Fruit fly (Drosophila melanogaster) whole organism, pupa: Measurements from ENCODE around the gene CG3119.
A peak's percentile ranks its signal among the peaks of the same experiment; 100 is the strongest.

ENCODE experiments used
- CG10348 ChIP-seq: fragments of 200-800 bp; sonication (Bioruptor generic); IDR thresholded peaks from 2 replicates; pipeline ENCODE4 v1.3.6; 2022; ENCODE audit warnings: missing biosample characterization, missing genetic modification characterization
- CG12605 ChIP-seq: fragments of 200-800 bp; sonication (Bioruptor generic); IDR thresholded peaks from 2 replicates; pipeline ENCODE4 v1.3.6; 2022; ENCODE audit warnings: missing biosample characterization, missing genetic modification characterization
- CG13204 ChIP-seq: fragments of 200-800 bp; sonication (Bioruptor generic); optimal IDR thresholded peaks from 2 replicates; lab custom pipeline; 2018; ENCODE audit warnings: missing biosample characterization, mild to moderate bottlenecking, missing genetic modification characterization, moderate library complexity
- CG14655 ChIP-seq: fragments of 200-800 bp; sonication (Bioruptor generic); optimal IDR thresholded peaks from 3 replicates; lab custom pipeline; 2017; ENCODE audit warnings: mild to moderate bottlenecking, missing biosample characterization, missing genetic modification reagents, missing genetic modification characterization
- CG15710 ChIP-seq: fragments of 200-800 bp; sonication (Bioruptor generic); optimal IDR thresholded peaks from 2 replicates; lab custom pipeline; 2018; ENCODE audit warnings: missing biosample characterization, mild to moderate bottlenecking, missing genetic modification characterization, moderate library complexity
- CG17806 ChIP-seq: fragments of 200-800 bp; sonication (Bioruptor generic); optimal IDR thresholded peaks from 2 replicates; lab custom pipeline; 2018; ENCODE audit warnings: missing biosample characterization, mild to moderate bottlenecking, missing genetic modification characterization, moderate library complexity
- CG32121 ChIP-seq: fragments of 200-800 bp; sonication (Bioruptor generic); IDR thresholded peaks from 2 replicates; pipeline ENCODE4 v1.3.6; 2022; ENCODE audit warnings: missing biosample characterization, missing genetic modification characterization
- CG34367 ChIP-seq: fragments of 200-800 bp; sonication (Bioruptor generic); optimal IDR thresholded peaks from 2 replicates; lab custom pipeline; 2018; ENCODE audit warnings: missing biosample characterization, mild to moderate bottlenecking, missing genetic modification characterization
- CG4496 ChIP-seq: fragments of 200-800 bp; sonication (Bioruptor generic); IDR thresholded peaks from 3 replicates; pipeline ENCODE4 v1.3.6; 2022; ENCODE audit warnings: missing biosample characterization, missing genetic modification characterization
- CG8159 ChIP-seq: fragments of 200-800 bp; sonication (Bioruptor generic); optimal IDR thresholded peaks from 3 replicates; lab custom pipeline; 2018; ENCODE audit warnings: missing biosample characterization, mild to moderate bottlenecking, missing genetic modification characterization, moderate library complexity
- CG8301 ChIP-seq: fragments of 200-800 bp; sonication (Bioruptor generic); optimal IDR thresholded peaks from 2 replicates; lab custom pipeline; 2018; ENCODE audit warnings: missing biosample characterization, mild to moderate bottlenecking, missing genetic modification characterization
- CG9948 ChIP-seq: fragments of 200-800 bp; sonication (Bioruptor generic); optimal IDR thresholded peaks from 2 replicates; lab custom pipeline; 2018; ENCODE audit warnings: missing biosample characterization, mild to moderate bottlenecking, missing genetic modification characterization, moderate library complexity
- D1 ChIP-seq: fragments of 200-800 bp; sonication (Bioruptor generic); optimal IDR thresholded peaks from 2 replicates; lab custom pipeline; 2018; ENCODE audit warnings: missing biosample characterization, mild to moderate bottlenecking, missing genetic modification characterization, moderate library complexity
- EcR ChIP-seq: fragments of 200-800 bp; sonication (Bioruptor generic); optimal IDR thresholded peaks from 3 replicates; lab custom pipeline; 2019; ENCODE audit warnings: missing biosample characterization, missing genetic modification characterization, mild to moderate bottlenecking, moderate library complexity, missing genetic modification reagents
- Ets98B ChIP-seq: fragments of 200-800 bp; sonication (Bioruptor generic); IDR thresholded peaks from 2 replicates; pipeline ENCODE4 v1.3.6; 2022; ENCODE audit warnings: missing biosample characterization, missing genetic modification characterization
- Pif1A ChIP-seq: fragments of 200-800 bp; sonication (Bioruptor generic); optimal IDR thresholded peaks from 3 replicates; lab custom pipeline; 2016; ENCODE audit warnings: missing biosample characterization, missing genetic modification characterization
- Pif1B ChIP-seq: fragments of 200-800 bp; sonication (Bioruptor generic); optimal IDR thresholded peaks from 3 replicates; lab custom pipeline; 2016; ENCODE audit warnings: missing biosample characterization, missing genetic modification characterization
- Snoo ChIP-seq: fragments of 200-800 bp; sonication (Bioruptor generic); optimal IDR thresholded peaks from 3 replicates; lab custom pipeline; 2017; ENCODE audit warnings: missing biosample characterization, mild to moderate bottlenecking, missing genetic modification characterization, inconsistent platforms
- fd96Ca ChIP-seq: fragments of 200-800 bp; sonication (Bioruptor generic); IDR thresholded peaks from 3 replicates; pipeline ENCODE4 v1.3.6; 2022; ENCODE audit warnings: missing biosample characterization, missing genetic modification characterization
- gl ChIP-seq: fragments of 200-800 bp; sonication (Bioruptor generic); optimal IDR thresholded peaks from 2 replicates; lab custom pipeline; 2018; ENCODE audit warnings: missing biosample characterization, mild to moderate bottlenecking, missing genetic modification characterization
- rn ChIP-seq: fragments of 200-800 bp; sonication (Bioruptor generic); IDR thresholded peaks from 2 replicates; pipeline ENCODE4 v1.3.6; 2022; ENCODE audit warnings: missing biosample characterization, missing genetic modification characterization

Gene CG3119

DNA sequence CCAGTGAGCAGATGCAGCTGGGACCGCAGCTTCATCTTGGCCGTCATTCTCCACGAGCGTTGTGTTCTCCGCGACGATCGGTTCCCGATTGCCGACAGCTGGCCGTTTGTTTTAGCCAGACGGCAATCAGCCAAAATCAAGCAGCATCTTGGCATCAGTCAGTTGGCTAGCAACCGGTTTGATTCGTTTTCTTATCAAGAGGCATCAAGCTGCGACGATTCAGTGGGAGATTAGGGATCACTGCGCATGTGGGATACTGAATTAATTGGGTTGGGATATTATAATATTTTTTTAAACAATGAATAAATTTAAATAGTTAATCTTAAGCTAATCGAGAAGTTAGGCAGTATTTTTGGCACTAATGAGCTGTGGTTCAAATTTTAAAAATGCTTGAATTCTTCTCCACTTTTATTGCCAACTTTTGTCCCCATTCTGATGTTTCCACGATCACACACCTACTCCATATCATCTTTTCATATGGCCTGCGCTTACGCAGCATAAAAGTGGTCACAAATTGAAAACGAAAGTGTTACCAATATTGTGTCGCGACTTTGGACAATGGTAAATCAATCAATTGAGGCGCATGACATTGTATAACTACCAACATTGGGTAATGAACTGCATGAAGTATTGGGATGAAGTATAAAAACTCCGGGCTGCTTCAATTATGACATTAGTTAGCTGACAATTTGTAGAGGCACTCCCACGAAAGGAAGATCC lies at the start of gene CG3119, which contains the start of gene Cpr23B:
Gene CG3119, minus strand, starts transcription at position 92 of the 720 bp plus-strand sequence.
Gene Cpr23B, plus strand, starts transcription at position 670 of the 720 bp plus-strand sequence.
- TF ChIP-seq CG32121 (GFP tag; lab: Robert Waterston, UW) (no peak), CG4496 (GFP tag; lab: Robert Waterston, UW) (no peak), CG13204 (no peak), fd96Ca (GFP tag; lab: Robert Waterston, UW) (no peak), rn (GFP tag; lab: Robert Waterston, UW) (no peak), CG14655 (GFP tag; lab: Kevin White, UChicago) (no peak), CG15710 (tag; lab: Kevin White, UChicago) (no peak), CG8301 (tag; lab: Kevin White, UChicago) (no peak)

DNA sequence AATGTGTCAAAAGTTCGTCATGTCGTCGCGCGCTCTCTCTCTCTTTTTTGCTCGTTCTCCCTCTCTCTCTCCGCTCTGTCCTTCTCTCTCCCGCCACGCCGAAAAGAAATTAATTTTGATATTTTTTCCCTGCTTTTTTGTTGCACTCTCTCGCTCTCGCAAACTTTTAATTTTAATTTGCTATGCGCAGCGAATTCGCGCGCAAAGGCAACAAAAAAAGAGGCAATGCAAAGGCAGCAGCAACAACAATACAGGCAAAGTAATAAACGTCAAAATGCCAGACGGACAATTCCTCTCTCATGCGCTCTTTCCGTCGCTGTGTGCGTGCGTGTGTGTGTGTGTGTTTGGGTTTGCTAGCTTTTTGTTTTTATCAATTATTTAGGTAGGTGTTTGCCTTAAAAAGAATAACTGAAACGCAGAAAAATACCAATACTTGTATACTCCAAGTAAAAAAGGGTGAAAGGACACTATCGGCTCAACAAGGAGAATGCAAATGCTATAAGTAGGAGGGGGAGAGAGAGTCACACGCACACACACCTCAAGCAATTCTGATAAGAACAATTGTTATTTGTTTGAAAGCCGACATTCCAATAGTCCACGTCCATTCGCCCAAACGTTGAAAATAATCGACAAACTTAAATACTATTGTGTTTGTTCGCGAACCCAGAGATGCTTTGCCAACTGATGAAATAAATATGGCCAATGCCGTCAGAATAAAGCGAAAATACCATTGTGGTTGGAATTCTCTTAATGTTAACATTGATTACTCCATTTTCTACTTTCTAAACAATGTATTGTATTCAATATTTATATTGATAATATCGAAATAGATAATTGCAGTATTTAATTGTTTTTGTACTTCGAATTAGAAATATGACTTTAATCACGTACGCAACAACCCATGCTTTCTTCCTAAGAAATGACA lies 49.2 kb upstream of the CG3119 start:
- peak; percentile 23 for TF ChIP-seq CG14655 (GFP tag; lab: Kevin White, UChicago)
- peak; percentile 9 for TF ChIP-seq EcR (GFP tag; lab: Kevin White, UChicago)
- peak; percentile 46 for TF ChIP-seq CG13204
- peak; percentile 17 for TF ChIP-seq Pif1B (GFP tag; lab: Kevin White, UChicago)
- no peak for TF ChIP-seq Snoo (tag; lab: Kevin White, UChicago)
- no peak for TF ChIP-seq CG17806 (tag; lab: Kevin White, UChicago)
- TF ChIP-seq CG32121 (GFP tag; lab: Robert Waterston, UW) = peak; percentile 32; the same call in 1 of the 2 replicates
- TF ChIP-seq D1 (tag; lab: Kevin White, UChicago) = peak; percentile 4
- TF ChIP-seq rn (GFP tag; lab: Robert Waterston, UW) = no peak
- TF ChIP-seq CG15710 (tag; lab: Kevin White, UChicago) = peak; percentile 14
- TF ChIP-seq CG10348 (GFP tag; lab: Robert Waterston, UW) = no peak
- peak; percentile 59; the same call in 2 of the 3 replicates for TF ChIP-seq CG4496 (GFP tag; lab: Robert Waterston, UW)
- peak; percentile 51; the same call in 2 of the 3 replicates for TF ChIP-seq fd96Ca (GFP tag; lab: Robert Waterston, UW)
- TF ChIP-seq CG34367 (tag; lab: Kevin White, UChicago) = no peak
- TF ChIP-seq CG9948 (tag; lab: Kevin White, UChicago) = no peak
- TF ChIP-seq CG8159 = peak; percentile 37
- TF ChIP-seq Ets98B = peak; percentile 65; the same call in 1 of the 2 replicates
- TF ChIP-seq CG8301 (tag; lab: Kevin White, UChicago) = no peak
- no peak for TF ChIP-seq Pif1A
- peak; percentile 57 for TF ChIP-seq gl (tag; lab: Kevin White, UChicago)
- peak; percentile 78 for TF ChIP-seq CG12605

DNA sequence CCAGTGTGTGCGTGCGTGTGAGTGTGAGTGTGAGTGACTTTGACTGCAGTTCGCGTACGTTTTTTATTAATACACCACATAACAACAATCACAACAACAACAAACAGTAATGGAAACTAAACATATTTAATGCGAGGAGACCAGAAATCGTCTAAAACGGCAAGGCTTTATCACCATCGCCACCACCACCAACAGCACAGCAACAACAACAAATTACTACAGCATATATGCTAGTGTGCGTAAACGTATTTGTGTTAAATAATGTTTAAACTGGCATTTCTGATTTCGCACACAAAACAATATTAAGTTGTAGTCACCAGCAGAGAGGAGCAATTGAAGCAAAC lies 48.6 kb upstream of the CG3119 start:
- no peak for TF ChIP-seq EcR (GFP tag; lab: Kevin White, UChicago)
- TF ChIP-seq CG13204 = no peak
- TF ChIP-seq Ets98B = no peak
- TF ChIP-seq CG14655 (GFP tag; lab: Kevin White, UChicago) = no peak
- TF ChIP-seq CG15710 (tag; lab: Kevin White, UChicago) = no peak
- no peak for TF ChIP-seq Pif1A
- no peak for TF ChIP-seq CG32121 (GFP tag; lab: Robert Waterston, UW)

DNA sequence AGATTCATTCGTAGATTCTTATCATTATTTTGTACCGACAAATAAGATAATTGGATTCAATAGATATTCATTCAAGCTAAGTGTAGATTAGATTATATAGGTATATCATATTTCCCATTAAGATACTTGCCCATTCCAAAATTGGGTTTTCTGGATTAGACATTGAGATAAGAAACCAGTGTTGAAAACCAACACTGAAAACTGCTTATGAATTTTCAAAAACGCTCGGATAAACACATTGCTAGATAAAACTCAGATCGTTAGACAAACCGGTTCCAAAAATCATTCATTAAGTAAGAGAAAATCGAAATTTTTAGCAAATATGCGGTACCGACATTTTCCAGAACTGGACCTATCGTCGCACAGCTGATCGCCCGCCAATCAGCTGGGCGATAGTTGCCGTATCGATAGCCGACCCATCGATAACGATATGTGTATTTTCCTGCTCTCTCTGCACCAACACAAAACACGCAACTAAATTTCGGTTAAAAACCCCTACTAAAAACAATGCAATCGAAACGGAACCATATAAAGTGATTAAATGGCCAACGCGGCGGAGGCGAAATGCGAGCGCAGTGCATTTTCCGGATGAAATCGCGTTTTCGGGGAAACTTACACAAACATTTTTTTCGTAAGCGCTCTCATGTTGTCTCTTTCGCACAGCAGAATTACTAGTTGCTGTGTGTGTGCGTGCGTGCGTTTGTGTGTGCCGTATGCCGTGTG lies 48.0 kb upstream of the CG3119 start, which contains the start of the genes NTPase and lilli:
Gene NTPase, minus strand, starts transcription at position 348 of the 723 bp plus-strand sequence.
Gene lilli, plus strand, starts transcription at position 427 of the 723 bp plus-strand sequence.
- TF ChIP-seq rn (GFP tag; lab: Robert Waterston, UW) (no peak), Pif1B (GFP tag; lab: Kevin White, UChicago) (peak; percentile 28), CG9948 (tag; lab: Kevin White, UChicago) (no peak), Pif1A (peak; percentile 53), fd96Ca (GFP tag; lab: Robert Waterston, UW) (peak; percentile 75; the same call in 2 of the 3 replicates), CG12605 (peak; percentile 7; the same call in 1 of the 2 replicates), CG13204 (no peak), CG4496 (GFP tag; lab: Robert Waterston, UW) (peak; percentile 73; the same call in 2 of the 3 replicates), CG34367 (tag; lab: Kevin White, UChicago) (no peak), CG14655 (GFP tag; lab: Kevin White, UChicago) (peak; percentile 38), CG8301 (tag; lab: Kevin White, UChicago) (no peak), EcR (GFP tag; lab: Kevin White, UChicago) (peak; percentile 17), Ets98B (peak; percentile 25; the same call in 1 of the 2 replicates), CG10348 (GFP tag; lab: Robert Waterston, UW) (no peak), gl (tag; lab: Kevin White, UChicago) (no peak), CG8159 (peak; percentile 5), D1 (tag; lab: Kevin White, UChicago) (no peak), CG17806 (tag; lab: Kevin White, UChicago) (no peak), CG15710 (tag; lab: Kevin White, UChicago) (no peak), CG32121 (GFP tag; lab: Robert Waterston, UW) (no peak)
